Worm (Caenorhabditis elegans): ENCODE measurements around the gene ZK1240.3.

Gene ZK1240.3

DNA sequence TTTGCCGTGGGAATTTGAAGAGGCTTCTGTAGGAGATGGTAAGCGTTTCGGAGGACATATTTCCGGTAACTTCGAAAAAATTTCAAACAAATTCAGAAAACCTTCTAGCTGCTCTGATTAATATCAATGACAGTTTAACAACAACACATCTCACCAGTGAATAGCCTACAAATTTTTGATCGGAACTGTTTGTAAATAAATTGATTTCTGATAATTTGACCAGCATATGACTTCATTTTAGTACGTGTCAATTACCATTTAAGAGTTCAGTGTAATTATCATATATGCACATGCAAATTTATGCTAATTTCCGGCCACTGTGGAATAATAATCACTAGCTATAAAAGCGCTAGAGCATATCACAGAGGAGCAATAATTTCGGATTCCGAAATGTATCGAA, 4.8 kb downstream of the ZK1240.3 start, which contains the start of gene ZK1240.11:
TSS of gene ZK1240.11 (plus strand) at position 301 of the 400 bp plus-strand sequence.
- TF ChIP-seq B0310.2 (tag; optimal IDR thresholded peaks at IDR 0.05) (no peak), pes-1 (GFP tag; IDR thresholded peaks at IDR 0.05) (no peak), F13C5.2 (tag; optimal IDR thresholded peaks at IDR 0.05) (no peak), flt-1 (GFP tag; IDR thresholded peaks at IDR 0.05) (no peak), ama-1 (optimal IDR thresholded peaks at IDR 0.05) (no peak), aly-1 (tag; optimal IDR thresholded peaks at IDR 0.05) (no peak), ets-7 (tag; optimal IDR thresholded peaks at IDR 0.05) (no peak)

DNA sequence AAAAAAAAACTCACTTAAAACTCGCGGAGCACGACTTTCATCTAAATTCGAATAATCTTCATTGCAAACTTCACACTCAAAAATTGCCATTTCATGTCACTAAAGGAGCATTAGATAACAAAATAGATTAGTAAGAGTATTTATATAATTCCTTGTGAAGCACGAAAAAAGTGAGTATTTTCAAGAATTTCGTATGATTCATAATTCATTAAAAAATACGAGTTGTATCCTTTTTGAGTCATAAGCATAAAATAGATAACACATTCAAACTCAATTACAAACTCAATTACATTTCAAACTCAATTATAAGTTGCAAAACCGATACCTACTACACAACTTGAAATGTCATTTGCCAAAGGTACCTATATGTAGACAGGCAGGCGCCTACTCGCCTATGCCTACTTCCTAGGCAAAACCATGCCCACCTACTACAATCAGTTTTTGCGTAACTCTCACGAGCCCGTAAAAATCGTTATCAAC, 8.9 kb downstream of the ZK1240.3 start, which contains the start of the genes ZK1240.8 and ZK1240.1:
TSS of gene ZK1240.8 (minus strand) at position 101 of the 480 bp plus-strand sequence.
TSS of gene ZK1240.1 (plus strand) at position 430 of the 480 bp plus-strand sequence.
- TF ChIP-seq F13C5.2 (tag; optimal IDR thresholded peaks at IDR 0.05): no peak
- no peak for TF ChIP-seq hmg-4 (GFP tag; optimal IDR thresholded peaks at IDR 0.05)

DNA sequence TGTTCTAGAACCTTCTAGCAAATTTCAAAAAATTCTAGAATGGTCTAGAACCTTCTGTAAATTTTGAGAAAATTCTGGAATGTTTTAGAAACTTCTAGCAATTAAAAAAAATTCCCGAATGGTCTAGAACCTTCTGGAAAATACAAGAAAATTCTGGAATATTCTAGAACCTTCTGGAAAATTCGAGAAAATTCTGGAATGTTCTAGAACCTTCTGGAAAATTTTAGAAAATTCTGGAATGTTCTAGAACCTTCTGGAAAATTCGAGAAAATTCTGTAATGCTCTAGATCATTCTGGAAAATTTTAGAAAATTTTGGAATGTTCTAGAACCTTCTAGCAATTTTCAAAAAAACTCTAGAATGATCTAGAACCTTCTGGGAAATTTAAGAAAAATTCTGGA, 10.3 kb downstream of the ZK1240.3 start:
- TF ChIP-seq B0310.2 (tag; optimal IDR thresholded peaks at IDR 0.05) (no peak), ceh-36 (tag; optimal IDR thresholded peaks at IDR 0.05) (no peak)

DNA sequence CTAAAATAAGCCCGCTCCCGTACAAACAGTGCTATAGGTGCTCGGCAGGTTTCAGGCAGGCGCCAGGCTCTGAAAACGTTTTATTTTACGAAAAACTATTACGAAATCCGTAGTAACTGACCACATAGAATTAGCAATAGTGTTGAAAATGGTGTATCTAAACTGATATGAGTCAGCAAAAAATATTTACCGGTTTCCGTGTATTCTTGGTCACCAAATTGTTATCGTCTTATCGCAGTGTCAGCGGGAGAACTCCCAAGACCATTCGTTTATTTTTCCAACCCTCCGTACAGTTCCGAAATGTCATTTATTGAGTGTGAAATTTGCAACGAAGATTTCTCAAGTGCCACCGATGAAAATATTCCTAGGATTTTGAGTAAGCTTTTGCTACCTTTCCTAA, 12.1 kb downstream of the ZK1240.3 start, which contains the start of gene F43C11.8:
TSS of gene F43C11.8 (plus strand) at position 301 of the 400 bp plus-strand sequence.
- TF ChIP-seq pes-1 (GFP tag; IDR thresholded peaks at IDR 0.05): no peak
- no peak for TF ChIP-seq flt-1 (GFP tag; IDR thresholded peaks at IDR 0.05)
- TF ChIP-seq hnd-1 (tag; optimal IDR thresholded peaks at IDR 0.05): no peak
- no peak for TF ChIP-seq hmg-4 (GFP tag; optimal IDR thresholded peaks at IDR 0.05)
- TF ChIP-seq tra-4 (tag; optimal IDR thresholded peaks at IDR 0.05): no peak
- TF ChIP-seq F13C5.2 (tag; optimal IDR thresholded peaks at IDR 0.05): no peak
- TF ChIP-seq tbx-11 (GFP tag; IDR thresholded peaks at IDR 0.05): no peak
- TF ChIP-seq tbx-37 (GFP tag; conservative IDR thresholded peaks at IDR 0.05): no peak
- no peak for TF ChIP-seq ceh-13 (GFP tag; optimal IDR thresholded peaks at IDR 0.05)
- TF ChIP-seq ets-7 (tag; optimal IDR thresholded peaks at IDR 0.05): no peak
- TF ChIP-seq ceh-36 (tag; optimal IDR thresholded peaks at IDR 0.05): no peak
- TF ChIP-seq ama-1 (optimal IDR thresholded peaks at IDR 0.05): no peak
- no peak for TF ChIP-seq B0310.2 (tag; optimal IDR thresholded peaks at IDR 0.05)
- no peak for TF ChIP-seq aly-1 (tag; optimal IDR thresholded peaks at IDR 0.05)
- no peak for TF ChIP-seq hmbx-1 (tag; optimal IDR thresholded peaks at IDR 0.05)
- TF ChIP-seq sea-1 (GFP tag; conservative IDR thresholded peaks at IDR 0.05): no peak
- TF ChIP-seq scrt-1 (GFP tag; IDR thresholded peaks at IDR 0.05): no peak

DNA sequence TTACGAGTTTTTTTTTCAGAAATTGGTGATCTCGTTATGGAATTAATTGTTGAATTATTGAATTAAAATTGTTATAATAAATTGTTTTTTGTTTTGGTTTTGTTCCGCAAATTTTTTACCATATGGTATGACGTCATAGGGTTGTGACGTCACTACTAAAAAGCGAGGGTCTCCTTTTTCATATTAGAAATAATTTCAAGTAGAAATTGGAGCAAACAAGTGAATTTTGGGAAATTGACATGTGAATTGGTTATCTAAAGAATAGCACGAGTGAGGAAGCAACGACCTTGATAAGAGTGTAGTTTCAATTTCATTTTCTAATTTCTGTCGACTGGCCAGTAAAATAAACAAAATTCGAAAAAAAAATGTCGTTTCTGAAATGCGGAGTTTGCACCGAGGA, 15.4 kb downstream of the ZK1240.3 start, which contains the start of gene F43C11.7:
TSS of gene F43C11.7 (plus strand) at position 326 of the 400 bp plus-strand sequence.
- TF ChIP-seq B0310.2 (tag; optimal IDR thresholded peaks at IDR 0.05) (no peak), sea-1 (GFP tag; conservative IDR thresholded peaks at IDR 0.05) (no peak), hmbx-1 (tag; optimal IDR thresholded peaks at IDR 0.05) (no peak), F13C5.2 (tag; optimal IDR thresholded peaks at IDR 0.05) (no peak), scrt-1 (GFP tag; IDR thresholded peaks at IDR 0.05) (no peak), ceh-36 (tag; optimal IDR thresholded peaks at IDR 0.05) (no peak), ceh-13 (GFP tag; optimal IDR thresholded peaks at IDR 0.05) (no peak), pes-1 (GFP tag; IDR thresholded peaks at IDR 0.05) (no peak), hmg-4 (GFP tag; optimal IDR thresholded peaks at IDR 0.05) (no peak), ets-7 (tag; optimal IDR thresholded peaks at IDR 0.05) (no peak), tra-4 (tag; optimal IDR thresholded peaks at IDR 0.05) (no peak), tbx-11 (GFP tag; IDR thresholded peaks at IDR 0.05) (no peak), aly-1 (tag; optimal IDR thresholded peaks at IDR 0.05) (no peak), ama-1 (optimal IDR thresholded peaks at IDR 0.05) (no peak), hnd-1 (tag; optimal IDR thresholded peaks at IDR 0.05) (no peak), flt-1 (GFP tag; IDR thresholded peaks at IDR 0.05) (no peak), tbx-37 (GFP tag; conservative IDR thresholded peaks at IDR 0.05) (no peak)

DNA sequence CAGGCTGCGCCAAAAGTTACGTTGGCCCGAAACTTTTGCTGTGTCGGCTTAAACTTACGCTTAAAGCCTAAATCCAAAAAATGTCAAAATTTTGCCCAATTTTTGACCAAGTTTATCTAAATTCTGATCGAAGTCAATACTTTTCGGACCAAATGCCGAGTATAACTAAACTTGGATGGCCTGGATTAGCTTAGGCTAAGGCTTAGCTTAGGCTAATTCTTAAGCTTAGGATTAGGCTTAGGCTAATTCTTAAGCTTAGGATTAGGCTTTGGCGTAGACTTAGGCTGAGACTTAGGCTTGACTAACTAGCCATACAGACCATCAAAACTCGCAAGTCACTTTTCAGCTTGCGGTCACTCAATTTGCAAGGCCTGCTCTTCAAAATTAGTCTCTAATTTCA, 16.0 kb downstream of the ZK1240.3 start:
- TF ChIP-seq ceh-36 (tag; optimal IDR thresholded peaks at IDR 0.05) (peak; percentile 71), hnd-1 (tag; optimal IDR thresholded peaks at IDR 0.05) (no peak)

DNA sequence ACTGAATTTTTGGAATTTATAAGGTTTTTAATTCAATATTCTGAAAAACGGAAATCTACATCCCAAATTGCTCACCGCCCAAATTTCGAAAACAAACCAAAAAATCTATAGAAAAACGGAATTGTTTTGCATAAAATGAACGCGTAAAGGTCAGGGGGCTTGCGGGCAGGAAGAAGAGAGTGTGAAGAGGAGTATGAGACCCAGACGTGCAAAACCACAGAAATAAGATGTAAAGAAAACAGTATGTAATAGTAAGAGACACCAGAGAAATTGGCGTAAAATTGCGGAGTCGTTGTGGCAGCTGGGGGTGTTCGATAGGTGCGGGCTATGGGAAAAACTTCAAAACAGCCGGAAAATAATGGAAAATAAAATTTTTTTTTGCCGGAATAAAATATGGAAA, 20.8 kb downstream of the ZK1240.3 start:
- TF ChIP-seq flt-1 (GFP tag; IDR thresholded peaks at IDR 0.05) (no peak), B0310.2 (tag; optimal IDR thresholded peaks at IDR 0.05) (no peak), F13C5.2 (tag; optimal IDR thresholded peaks at IDR 0.05) (peak; percentile 15), sea-1 (GFP tag; conservative IDR thresholded peaks at IDR 0.05) (no peak), pes-1 (GFP tag; IDR thresholded peaks at IDR 0.05) (no peak), ceh-36 (tag; optimal IDR thresholded peaks at IDR 0.05) (no peak), ets-7 (tag; optimal IDR thresholded peaks at IDR 0.05) (no peak)

DNA sequence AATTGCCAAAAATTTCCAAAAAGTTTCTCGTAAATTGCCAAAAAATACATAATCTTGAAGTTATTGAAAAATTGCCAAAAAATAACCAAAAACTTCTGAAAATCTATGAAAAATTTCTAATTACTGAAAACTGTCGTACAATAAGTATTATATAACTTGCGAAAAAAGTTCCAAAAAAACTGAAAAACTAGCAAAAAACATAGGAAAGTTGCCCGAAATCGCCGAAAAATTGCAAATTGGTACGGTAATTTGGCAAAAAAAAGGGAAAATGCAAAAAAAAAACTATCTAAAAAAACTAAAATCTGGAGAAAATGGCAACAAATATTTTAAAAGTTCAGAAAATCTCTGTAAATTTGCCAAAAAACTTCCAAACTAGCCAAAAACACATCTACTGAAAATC, 21.4 kb downstream of the ZK1240.3 start, which contains the start of gene enri-1:
TSS of gene enri-1 (minus strand) at position 101 of the 400 bp plus-strand sequence.
- TF ChIP-seq tra-4 (tag; optimal IDR thresholded peaks at IDR 0.05) (no peak), hnd-1 (tag; optimal IDR thresholded peaks at IDR 0.05) (no peak), tbx-37 (GFP tag; conservative IDR thresholded peaks at IDR 0.05) (no peak), hmg-4 (GFP tag; optimal IDR thresholded peaks at IDR 0.05) (no peak), ama-1 (optimal IDR thresholded peaks at IDR 0.05) (no peak), scrt-1 (GFP tag; IDR thresholded peaks at IDR 0.05) (no peak), pes-1 (GFP tag; IDR thresholded peaks at IDR 0.05) (no peak), B0310.2 (tag; optimal IDR thresholded peaks at IDR 0.05) (no peak), ceh-36 (tag; optimal IDR thresholded peaks at IDR 0.05) (no peak), ets-7 (tag; optimal IDR thresholded peaks at IDR 0.05) (no peak), sea-1 (GFP tag; conservative IDR thresholded peaks at IDR 0.05) (no peak), F13C5.2 (tag; optimal IDR thresholded peaks at IDR 0.05) (no peak), ceh-13 (GFP tag; optimal IDR thresholded peaks at IDR 0.05) (no peak), flt-1 (GFP tag; IDR thresholded peaks at IDR 0.05) (no peak), tbx-11 (GFP tag; IDR thresholded peaks at IDR 0.05) (no peak), hmbx-1 (tag; optimal IDR thresholded peaks at IDR 0.05) (no peak), aly-1 (tag; optimal IDR thresholded peaks at IDR 0.05) (no peak)
